Worm (Caenorhabditis elegans) whole organism, mixed stage, embryonic: ENCODE measurements around the gene K12D9.1.

Source experiments
- M03D4.4 ChIP-seq: sonication (generic microtip); optimal IDR thresholded peaks from 2 replicates; lab custom pipeline; 2017; ENCODE audit warnings: mild to moderate bottlenecking, missing genetic modification characterization, missing compliant biosample characterization
- bed-3 ChIP-seq: fragments of 200-800 bp; sonication (Bioruptor generic); optimal IDR thresholded peaks from 3 replicates; lab custom pipeline; 2018; ENCODE audit warnings: mild to moderate bottlenecking, missing genetic modification characterization, moderate library complexity, missing compliant biosample characterization
- blmp-1 ChIP-seq: fragments of 150-350 bp; optimal IDR thresholded peaks from 2 replicates; lab custom pipeline; 2014; ENCODE audit warnings: missing biosample characterization, missing genetic modification characterization
- ceh-39 ChIP-seq: fragments of 150-350 bp; optimal IDR thresholded peaks from 2 replicates; lab custom pipeline; 2014; ENCODE audit warnings: missing biosample characterization, missing genetic modification characterization
- ceh-43 ChIP-seq: fragments of 200-800 bp; sonication (Bioruptor generic); optimal IDR thresholded peaks from 2 replicates; lab custom pipeline; 2018; ENCODE audit warnings: mild to moderate bottlenecking, missing genetic modification characterization, moderate library complexity, missing compliant biosample characterization
- ceh-83 ChIP-seq: fragments of 200-800 bp; sonication (Bioruptor generic); optimal IDR thresholded peaks from 2 replicates; lab custom pipeline; 2018; ENCODE audit warnings: mild to moderate bottlenecking, missing genetic modification characterization, missing compliant biosample characterization
- cnd-1 ChIP-seq: fragments of 200-800 bp; sonication (Bioruptor generic); optimal IDR thresholded peaks from 2 replicates; lab custom pipeline; 2018; ENCODE audit warnings: mild to moderate bottlenecking, missing genetic modification characterization, missing compliant biosample characterization
- drap-1 ChIP-seq: fragments of 200-800 bp; sonication (Bioruptor generic); optimal IDR thresholded peaks from 3 replicates; lab custom pipeline; 2018; ENCODE audit warnings: mild to moderate bottlenecking, missing genetic modification characterization, missing compliant biosample characterization
- elt-1 ChIP-seq: sonication (generic microtip); optimal IDR thresholded peaks from 2 replicates; lab custom pipeline; 2017; ENCODE audit warnings: missing genetic modification characterization, mild to moderate bottlenecking, missing compliant biosample characterization, antibody characterized with exemption, moderate library complexity, borderline replicate concordance; ENCODE audit not compliant: insufficient read depth
- elt-3 ChIP-seq: fragments of 150-350 bp; optimal IDR thresholded peaks from 2 replicates; lab custom pipeline; 2014; ENCODE audit warnings: missing biosample characterization, missing genetic modification characterization
- flh-1 ChIP-seq: fragments of 200-800 bp; sonication (Bioruptor generic); optimal IDR thresholded peaks from 2 replicates; lab custom pipeline; 2018; ENCODE audit warnings: mild to moderate bottlenecking, missing genetic modification characterization, moderate library complexity, missing compliant biosample characterization
- ham-2 ChIP-seq: fragments of 200-800 bp; sonication (Bioruptor generic); optimal IDR thresholded peaks from 2 replicates; lab custom pipeline; 2018; ENCODE audit warnings: mild to moderate bottlenecking, missing genetic modification characterization, missing compliant biosample characterization
- lin-13 ChIP-seq: fragments of 150-350 bp; optimal IDR thresholded peaks from 2 replicates; lab custom pipeline; 2014; ENCODE audit warnings: missing biosample characterization, missing genetic modification characterization
- lin-32 ChIP-seq: fragments of 200-800 bp; sonication (Bioruptor generic); optimal IDR thresholded peaks from 2 replicates; lab custom pipeline; 2018; ENCODE audit warnings: mild to moderate bottlenecking, missing genetic modification characterization, missing compliant biosample characterization
- lsy-2 ChIP-seq: fragments of 150-350 bp; optimal IDR thresholded peaks from 2 replicates; lab custom pipeline; 2014; ENCODE audit warnings: missing biosample characterization, missing genetic modification characterization
- mep-1 ChIP-seq: fragments of 150-350 bp; optimal IDR thresholded peaks from 2 replicates; lab custom pipeline; 2017; ENCODE audit warnings: missing biosample characterization, missing genetic modification reagents, missing genetic modification characterization, inconsistent platforms
- mls-2 ChIP-seq: sonication (generic microtip); optimal IDR thresholded peaks from 2 replicates; lab custom pipeline; 2016; ENCODE audit warnings: mild to moderate bottlenecking, missing genetic modification characterization, moderate library complexity, missing compliant biosample characterization
- nhr-12 ChIP-seq: fragments of 150-350 bp; optimal IDR thresholded peaks from 2 replicates; lab custom pipeline; 2014; ENCODE audit warnings: missing biosample characterization, missing genetic modification characterization
- nhr-2 ChIP-seq: fragments of 150-350 bp; optimal IDR thresholded peaks from 2 replicates; lab custom pipeline; 2014; ENCODE audit warnings: missing biosample characterization, missing genetic modification characterization
- nhr-28 ChIP-seq: fragments of 150-350 bp; optimal IDR thresholded peaks from 2 replicates; lab custom pipeline; 2014; ENCODE audit warnings: missing biosample characterization, missing genetic modification characterization
- nhr-76 ChIP-seq: sonication (generic microtip); optimal IDR thresholded peaks from 2 replicates; lab custom pipeline; 2017; ENCODE audit warnings: missing biosample characterization, missing genetic modification characterization
- pha-4 ChIP-seq: fragments of 150-350 bp; optimal IDR thresholded peaks from 2 replicates; lab custom pipeline; 2018; ENCODE audit warnings: missing biosample characterization, missing genetic modification reagents, missing genetic modification characterization
- sem-2 ChIP-seq: fragments of 200-800 bp; sonication (Bioruptor generic); optimal IDR thresholded peaks from 2 replicates; lab custom pipeline; 2018; ENCODE audit warnings: mild to moderate bottlenecking, missing genetic modification characterization, missing compliant biosample characterization
- snpc-4 ChIP-seq: fragments of 150-350 bp; optimal IDR thresholded peaks from 2 replicates; lab custom pipeline; 2014; ENCODE audit warnings: missing biosample characterization, missing genetic modification characterization
- sptf-1 ChIP-seq: sonication (generic microtip); optimal IDR thresholded peaks from 2 replicates; lab custom pipeline; 2017; ENCODE audit warnings: mild to moderate bottlenecking, missing genetic modification characterization, moderate library complexity, missing compliant biosample characterization
- tbx-8 ChIP-seq: fragments of 200-800 bp; sonication (Bioruptor generic); optimal IDR thresholded peaks from 2 replicates; lab custom pipeline; 2018; ENCODE audit warnings: mild to moderate bottlenecking, missing genetic modification characterization, moderate library complexity, missing compliant biosample characterization
- unc-120 ChIP-seq: sonication (generic microtip); optimal IDR thresholded peaks from 2 replicates; lab custom pipeline; 2017; ENCODE audit warnings: missing genetic modification characterization, missing compliant biosample characterization; ENCODE audit not compliant: poor library complexity, severe bottlenecking
- unc-39 ChIP-seq: fragments of 150-350 bp; optimal IDR thresholded peaks from 2 replicates; lab custom pipeline; 2014; ENCODE audit warnings: missing biosample characterization, missing genetic modification characterization
- unc-62 ChIP-seq: fragments of 150-350 bp; optimal IDR thresholded peaks from 2 replicates; lab custom pipeline; 2014; ENCODE audit warnings: missing biosample characterization, missing genetic modification reagents, missing genetic modification characterization
- zip-8 ChIP-seq: fragments of 150-350 bp; optimal IDR thresholded peaks from 2 replicates; lab custom pipeline; 2014; ENCODE audit warnings: missing biosample characterization, missing genetic modification characterization
- ztf-11 ChIP-seq: fragments of 150-350 bp; optimal IDR thresholded peaks from 2 replicates; lab custom pipeline; 2014; ENCODE audit warnings: missing biosample characterization, missing genetic modification characterization

K12D9.1 gene

DNA sequence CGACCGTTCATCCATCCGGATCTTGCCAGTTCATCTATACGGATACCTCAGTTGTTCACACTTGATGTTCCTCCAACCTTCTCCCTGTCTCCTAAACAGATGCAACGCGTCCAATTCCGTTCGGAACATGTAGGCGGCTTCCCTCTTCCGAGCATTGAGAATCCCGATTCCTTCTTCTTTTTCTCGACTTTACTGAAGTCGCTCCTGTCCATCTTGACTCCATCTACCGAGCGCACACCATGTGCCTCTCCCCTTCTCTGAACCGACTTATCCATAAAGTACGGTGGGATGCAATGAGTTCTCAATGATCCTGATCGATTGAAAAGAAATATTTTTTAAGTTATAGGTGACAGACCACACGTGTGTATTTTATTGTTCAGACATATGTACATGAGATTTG is 22.2 kb upstream of the K12D9.1 start:
- TF ChIP-seq unc-39 (tag; lab: Kevin White, UChicago), result no peak
- TF ChIP-seq unc-120 (tag; lab: Kevin White, UChicago), result no peak
- TF ChIP-seq M03D4.4 (tag; lab: Kevin White, UChicago), result no peak
- TF ChIP-seq nhr-12 (tag; lab: Kevin White, UChicago), result no peak
- TF ChIP-seq elt-3 (tag; lab: Kevin White, UChicago), result no peak
- no peak for TF ChIP-seq blmp-1 (tag; lab: Kevin White, UChicago)
- no peak for TF ChIP-seq bed-3 (GFP tag; lab: Kevin White, UChicago)
- no peak for TF ChIP-seq sem-2 (GFP tag; lab: Kevin White, UChicago)
- no peak for TF ChIP-seq mep-1
- TF ChIP-seq flh-1 (GFP tag; lab: Kevin White, UChicago), result no peak
- TF ChIP-seq snpc-4 (tag; lab: Kevin White, UChicago), result no peak
- TF ChIP-seq lsy-2 (tag; lab: Kevin White, UChicago), result no peak
- TF ChIP-seq mls-2 (tag; lab: Kevin White, UChicago), result no peak

DNA sequence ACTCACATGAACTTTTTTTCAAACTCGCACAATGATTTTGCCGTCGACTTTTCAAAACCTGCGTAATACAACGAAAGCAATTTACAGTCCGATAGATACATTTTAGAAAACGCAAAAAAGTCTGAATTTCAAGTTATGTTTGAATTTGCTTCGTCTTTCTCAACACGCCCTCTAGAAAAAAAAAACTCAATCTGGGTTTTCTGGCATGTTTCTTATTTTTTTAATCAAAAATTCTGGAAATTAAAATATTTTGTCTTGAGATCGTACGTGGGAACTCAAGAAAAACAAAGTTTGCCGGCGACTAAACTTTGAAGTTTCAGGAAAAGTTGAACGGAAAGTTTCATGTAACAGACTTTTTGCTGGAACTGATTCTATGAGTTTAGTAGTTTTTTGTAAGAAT is 20.5 kb upstream of the K12D9.1 start, which contains the start of gene srw-115:
srw-115 (minus strand) TSS at position 101 of the 400 bp plus-strand sequence.
- no peak for TF ChIP-seq cnd-1 (tag; lab: Kevin White, UChicago)
- no peak for TF ChIP-seq ceh-39 (tag; lab: Kevin White, UChicago)
- TF ChIP-seq lsy-2 (tag; lab: Kevin White, UChicago), result no peak
- no peak for TF ChIP-seq sptf-1
- TF ChIP-seq tbx-8 (GFP tag; lab: Kevin White, UChicago), result no peak
- TF ChIP-seq lin-32 (GFP tag; lab: Kevin White, UChicago), result no peak
- no peak for TF ChIP-seq drap-1
- no peak for TF ChIP-seq pha-4
- TF ChIP-seq ham-2 (GFP tag; lab: Kevin White, UChicago), result no peak
- TF ChIP-seq ztf-11, result no peak
- TF ChIP-seq ceh-43, result no peak
- TF ChIP-seq blmp-1 (tag; lab: Kevin White, UChicago), result no peak
- no peak for TF ChIP-seq nhr-2 (tag; lab: Kevin White, UChicago)
- no peak for TF ChIP-seq unc-62
- no peak for TF ChIP-seq sem-2 (GFP tag; lab: Kevin White, UChicago)

DNA sequence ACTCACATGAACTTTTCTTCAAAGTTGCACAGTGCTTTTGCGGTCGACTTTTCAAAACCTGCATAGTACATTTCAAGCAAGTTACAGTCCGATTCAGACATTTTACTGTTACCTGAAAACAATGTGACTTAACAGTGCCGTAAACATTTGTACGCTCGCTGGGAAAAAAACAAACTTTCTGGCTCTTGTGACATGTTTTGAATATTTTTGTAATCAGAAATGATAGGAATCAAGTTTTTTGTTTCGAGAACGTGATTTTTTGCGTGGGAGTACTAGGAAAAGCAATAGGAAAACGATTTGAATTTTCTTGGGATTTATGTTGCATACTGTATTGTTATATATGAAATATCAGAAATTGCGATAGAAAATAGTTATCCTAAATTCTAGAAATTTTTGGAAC is 18.2 kb upstream of the K12D9.1 start, which contains the start of gene srw-120:
srw-120 (minus strand) TSS at position 101 of the 400 bp plus-strand sequence.
- TF ChIP-seq unc-39 (tag; lab: Kevin White, UChicago) (no peak), lsy-2 (tag; lab: Kevin White, UChicago) (no peak), cnd-1 (tag; lab: Kevin White, UChicago) (no peak), ham-2 (GFP tag; lab: Kevin White, UChicago) (no peak), nhr-76 (tag; lab: Kevin White, UChicago) (no peak), unc-62 (no peak), bed-3 (GFP tag; lab: Kevin White, UChicago) (no peak), sptf-1 (no peak)

DNA sequence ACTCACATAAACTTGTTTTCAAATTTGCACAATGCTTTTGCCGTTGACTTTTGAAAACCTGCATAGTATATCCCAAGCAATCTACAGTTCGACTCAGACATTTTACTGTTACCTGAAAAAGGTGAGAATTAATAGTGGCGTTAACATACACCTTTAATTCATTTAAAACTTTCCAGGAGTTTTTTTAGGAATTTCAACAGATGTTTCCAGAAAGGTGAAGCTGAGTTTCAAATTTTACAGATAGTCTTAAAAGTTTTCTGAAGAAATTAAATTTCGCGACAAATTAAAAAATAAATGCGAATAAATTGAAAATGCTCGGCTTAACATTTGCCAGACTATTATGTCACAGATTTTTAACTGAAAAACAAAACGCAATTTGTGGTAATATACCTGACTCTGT is 14.5 kb upstream of the K12D9.1 start, which contains the start of gene srw-119:
srw-119 (minus strand) TSS at position 101 of the 400 bp plus-strand sequence.
- TF ChIP-seq nhr-76 (tag; lab: Kevin White, UChicago), result no peak
- no peak for TF ChIP-seq nhr-2 (tag; lab: Kevin White, UChicago)
- TF ChIP-seq unc-120 (tag; lab: Kevin White, UChicago), result no peak
- TF ChIP-seq snpc-4 (tag; lab: Kevin White, UChicago), result no peak
- no peak for TF ChIP-seq ceh-39 (tag; lab: Kevin White, UChicago)
- TF ChIP-seq elt-1, result no peak
- TF ChIP-seq ceh-83 (GFP tag; lab: Kevin White, UChicago), result no peak
- no peak for TF ChIP-seq lin-13
- TF ChIP-seq unc-39 (tag; lab: Kevin White, UChicago), result no peak
- TF ChIP-seq blmp-1 (tag; lab: Kevin White, UChicago), result no peak
- no peak for TF ChIP-seq nhr-12 (tag; lab: Kevin White, UChicago)
- no peak for TF ChIP-seq lsy-2 (tag; lab: Kevin White, UChicago)
- TF ChIP-seq zip-8, result no peak
- TF ChIP-seq nhr-28 (tag; lab: Kevin White, UChicago), result no peak
- no peak for TF ChIP-seq bed-3 (GFP tag; lab: Kevin White, UChicago)
- TF ChIP-seq, all 35 proteins: peak for 0

DNA sequence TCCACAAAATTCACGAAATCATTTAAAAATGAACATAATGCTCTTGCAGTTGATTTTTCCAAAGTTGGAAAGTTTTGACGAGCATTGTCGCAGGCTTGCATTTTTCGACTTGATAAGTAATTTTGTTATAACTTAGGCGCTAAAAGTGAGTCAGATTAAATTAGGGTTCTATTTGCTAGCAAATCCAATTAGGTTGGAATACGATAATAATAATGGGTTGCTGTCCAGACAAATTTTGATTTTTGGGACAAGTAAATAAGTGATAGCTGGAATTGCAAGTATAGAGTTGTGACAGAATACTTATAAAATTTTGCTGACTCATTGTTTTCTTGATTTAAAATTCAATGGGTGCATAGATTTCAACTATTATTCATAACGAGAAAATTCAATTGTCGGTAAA is 8.3 kb upstream of the K12D9.1 start, which contains the start of gene srw-112:
srw-112 (minus strand) TSS at position 101 of the 400 bp plus-strand sequence.
- no peak for TF ChIP-seq lin-13
- TF ChIP-seq ceh-39 (tag; lab: Kevin White, UChicago), result no peak
- no peak for TF ChIP-seq M03D4.4 (tag; lab: Kevin White, UChicago)
- TF ChIP-seq nhr-76 (tag; lab: Kevin White, UChicago), result no peak
- no peak for TF ChIP-seq ceh-83 (GFP tag; lab: Kevin White, UChicago)
- no peak for TF ChIP-seq bed-3 (GFP tag; lab: Kevin White, UChicago)
